Worm (Caenorhabditis elegans) whole organism, mixed stage, embryonic: ENCODE results near the gene twnk-1.

Experiments used
- blmp-1 ChIP-seq: fragments of 150-350 bp; optimal IDR thresholded peaks from 2 replicates; lab custom pipeline; 2014; ENCODE audit warnings: missing biosample characterization, missing genetic modification characterization
- drap-1 ChIP-seq: fragments of 200-800 bp; sonication (Bioruptor generic); optimal IDR thresholded peaks from 3 replicates; lab custom pipeline; 2018; ENCODE audit warnings: mild to moderate bottlenecking, missing genetic modification characterization, missing compliant biosample characterization
- hlh-1 ChIP-seq: fragments of 150-350 bp; optimal IDR thresholded peaks from 2 replicates; lab custom pipeline; 2014; ENCODE audit warnings: missing biosample characterization, missing genetic modification reagents, missing genetic modification characterization
- nhr-2 ChIP-seq: fragments of 150-350 bp; optimal IDR thresholded peaks from 2 replicates; lab custom pipeline; 2014; ENCODE audit warnings: missing biosample characterization, missing genetic modification characterization
- nhr-237 ChIP-seq: fragments of 150-350 bp; optimal IDR thresholded peaks from 2 replicates; lab custom pipeline; 2014; ENCODE audit warnings: missing biosample characterization, missing genetic modification characterization
- nhr-28 ChIP-seq: fragments of 150-350 bp; optimal IDR thresholded peaks from 2 replicates; lab custom pipeline; 2014; ENCODE audit warnings: missing biosample characterization, missing genetic modification characterization
- snpc-4 ChIP-seq: fragments of 150-350 bp; optimal IDR thresholded peaks from 2 replicates; lab custom pipeline; 2014; ENCODE audit warnings: missing biosample characterization, missing genetic modification characterization
- ztf-11 ChIP-seq: fragments of 150-350 bp; optimal IDR thresholded peaks from 2 replicates; lab custom pipeline; 2014; ENCODE audit warnings: missing biosample characterization, missing genetic modification characterization

DNA sequence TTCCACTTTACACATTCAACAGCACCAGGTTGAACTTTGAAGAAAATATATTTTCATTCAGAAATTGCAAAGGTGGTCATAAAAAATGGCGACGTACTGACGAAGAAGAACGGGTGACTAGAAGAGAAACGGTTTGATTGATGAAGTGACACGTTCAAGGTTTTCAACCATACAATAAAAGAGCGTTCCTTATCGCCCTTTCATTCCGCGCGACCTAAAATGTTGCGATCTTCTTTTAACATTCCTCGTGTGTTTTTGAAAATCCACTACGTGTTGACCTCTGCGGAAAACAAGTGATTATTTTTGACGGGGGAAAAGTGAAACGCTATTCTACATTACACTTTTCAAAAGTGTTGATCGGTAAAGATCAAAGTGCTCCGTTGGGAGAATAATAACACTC lies 37.1 kb downstream of the twnk-1 start:
- TF ChIP-seq hlh-1 (tag; lab: Kevin White, UChicago): no peak
- no peak for TF ChIP-seq nhr-2 (tag; lab: Kevin White, UChicago)
- no peak for TF ChIP-seq nhr-28 (tag; lab: Kevin White, UChicago)
- TF ChIP-seq ztf-11 (tag; lab: Kevin White, UChicago): no peak
- no peak for TF ChIP-seq snpc-4 (tag; lab: Kevin White, UChicago)
- TF ChIP-seq blmp-1: no peak
- TF ChIP-seq drap-1: no peak
- TF ChIP-seq nhr-237 (tag; lab: Kevin White, UChicago): no peak
